Fruit fly (Drosophila melanogaster) whole organism, embryonic: Measurements from ENCODE around the gene CG14356.
A peak's percentile ranks its signal among the peaks of the same experiment; 100 is the strongest.

Source experiments
- Ada2b ChIP-seq: fragments of 200-800 bp; sonication (Bioruptor generic); IDR thresholded peaks from 2 replicates; pipeline ENCODE4 v1.3.6; 2022; ENCODE audit warnings: missing biosample characterization, missing genetic modification characterization
- Asciz ChIP-seq: fragments of 200-800 bp; sonication (Bioruptor generic); optimal IDR thresholded peaks from 2 replicates; lab custom pipeline; 2017; ENCODE audit warnings: missing biosample characterization, mild to moderate bottlenecking, missing genetic modification characterization, missing genetic modification reagents
- CG10274 ChIP-seq: fragments of 200-800 bp; sonication (Bioruptor generic); optimal IDR thresholded peaks from 3 replicates; lab custom pipeline; 2017; ENCODE audit warnings: missing biosample characterization, mild to moderate bottlenecking, missing genetic modification characterization
- CG10979 ChIP-seq: fragments of 200-800 bp; sonication (Bioruptor generic); optimal IDR thresholded peaks from 2 replicates; lab custom pipeline; 2018; ENCODE audit warnings: missing biosample characterization, mild to moderate bottlenecking, missing genetic modification characterization, moderate library complexity
- CG11456 ChIP-seq: fragments of 200-800 bp; sonication (Bioruptor generic); IDR thresholded peaks from 3 replicates; pipeline ENCODE4 v1.3.6; 2022; ENCODE audit warnings: missing biosample characterization, missing genetic modification characterization
- CG13287 ChIP-seq: fragments of 200-800 bp; sonication (Bioruptor generic); IDR thresholded peaks from 2 replicates; pipeline ENCODE4 v1.3.6; 2022; ENCODE audit warnings: missing biosample characterization, missing genetic modification characterization; ENCODE audit not compliant: partially characterized antibody
- CG13775 ChIP-seq: fragments of 200-800 bp; sonication (Bioruptor generic); optimal IDR thresholded peaks from 3 replicates; lab custom pipeline; 2017; ENCODE audit warnings: missing biosample characterization, mild to moderate bottlenecking, missing genetic modification characterization
- CG13894 ChIP-seq: fragments of 200-800 bp; sonication (Bioruptor generic); optimal IDR thresholded peaks from 3 replicates; lab custom pipeline; 2018; ENCODE audit warnings: missing biosample characterization, mild to moderate bottlenecking, missing genetic modification characterization, moderate library complexity
- CG18764 ChIP-seq: fragments of 200-800 bp; sonication (Bioruptor generic); optimal IDR thresholded peaks from 3 replicates; lab custom pipeline; 2016; ENCODE audit warnings: missing biosample characterization, missing genetic modification characterization
- CG2202 ChIP-seq: fragments of 200-800 bp; sonication (Bioruptor generic); optimal IDR thresholded peaks from 2 replicates; lab custom pipeline; 2018; ENCODE audit warnings: missing biosample characterization, mild to moderate bottlenecking, missing genetic modification characterization
- CG3847 ChIP-seq: fragments of 200-800 bp; sonication (Bioruptor generic); IDR thresholded peaks from 2 replicates; pipeline ENCODE4 v1.3.6; 2022; ENCODE audit warnings: missing biosample characterization, missing genetic modification characterization
- CG4360 ChIP-seq: fragments of 200-800 bp; sonication (Bioruptor generic); IDR thresholded peaks from 2 replicates; pipeline ENCODE4 v1.3.6; 2022; ENCODE audit warnings: missing biosample characterization, missing genetic modification characterization
- CG4424 ChIP-seq: fragments of 200-800 bp; sonication (Bioruptor generic); optimal IDR thresholded peaks from 3 replicates; lab custom pipeline; 2016; ENCODE audit warnings: missing biosample characterization, missing genetic modification characterization
- CG5953 ChIP-seq: fragments of 200-800 bp; sonication (Bioruptor generic); IDR thresholded peaks from 2 replicates; pipeline ENCODE4 v1.3.6; 2022; ENCODE audit warnings: missing biosample characterization, missing genetic modification characterization
- CG6654 ChIP-seq: fragments of 200-800 bp; sonication (Bioruptor generic); optimal IDR thresholded peaks from 2 replicates; lab custom pipeline; 2017; ENCODE audit warnings: missing biosample characterization, mild to moderate bottlenecking, missing genetic modification characterization
- CG7357 ChIP-seq: fragments of 200-800 bp; sonication (Bioruptor generic); IDR thresholded peaks from 3 replicates; pipeline ENCODE4 v1.3.6; 2022; ENCODE audit warnings: missing biosample characterization, missing genetic modification characterization
- CG8089 ChIP-seq: fragments of 200-800 bp; sonication (Bioruptor generic); optimal IDR thresholded peaks from 3 replicates; lab custom pipeline; 2016; ENCODE audit warnings: missing biosample characterization, missing genetic modification characterization
- CG8478 ChIP-seq: fragments of >200 bp; optimal IDR thresholded peaks from 2 replicates; lab custom pipeline; 2018
- CG9215 ChIP-seq: fragments of 200-800 bp; sonication (Bioruptor generic); IDR thresholded peaks from 2 replicates; pipeline ENCODE4 v1.3.6; 2022; ENCODE audit warnings: missing biosample characterization, missing genetic modification characterization
- CG9817 ChIP-seq: fragments of 200-800 bp; sonication (Bioruptor generic); optimal IDR thresholded peaks from 2 replicates; lab custom pipeline; 2018; ENCODE audit warnings: missing biosample characterization, mild to moderate bottlenecking, missing genetic modification characterization, moderate library complexity
- CoRest ChIP-seq: fragments of 200-800 bp; sonication (Bioruptor generic); optimal IDR thresholded peaks from 3 replicates; lab custom pipeline; 2018; ENCODE audit warnings: missing biosample characterization, mild to moderate bottlenecking, missing genetic modification characterization, moderate library complexity
- Gug ChIP-seq: fragments of 200-800 bp; sonication (Bioruptor generic); IDR thresholded peaks from 4 replicates; pipeline ENCODE4 v1.3.6; 2022; ENCODE audit warnings: missing biosample characterization, missing genetic modification characterization
- H15 ChIP-seq: fragments of 200-800 bp; sonication (Bioruptor generic); IDR thresholded peaks from 3 replicates; pipeline ENCODE4 v1.3.6; 2022; ENCODE audit warnings: missing biosample characterization, missing genetic modification characterization
- HHEX ChIP-seq: fragments of 200-800 bp; sonication (Bioruptor generic); optimal IDR thresholded peaks from 3 replicates; lab custom pipeline; 2017; ENCODE audit warnings: missing biosample characterization, mild to moderate bottlenecking, missing genetic modification characterization, missing genetic modification reagents
- HLH54F ChIP-seq: fragments of 200-800 bp; sonication (Bioruptor generic); optimal IDR thresholded peaks from 3 replicates; lab custom pipeline; 2016; ENCODE audit warnings: missing biosample characterization, missing genetic modification characterization
- Mrtf ChIP-seq: fragments of 200-800 bp; sonication (Bioruptor generic); IDR thresholded peaks from 3 replicates; pipeline ENCODE4 v1.3.6; 2022; ENCODE audit warnings: missing biosample characterization, missing genetic modification characterization
- Ptx1 ChIP-seq: fragments of 200-800 bp; sonication (Bioruptor generic); IDR thresholded peaks from 2 replicates; pipeline ENCODE4 v1.3.6; 2022; ENCODE audit warnings: missing biosample characterization, missing genetic modification characterization
- ase ChIP-seq: fragments of 200-800 bp; sonication (Bioruptor generic); IDR thresholded peaks from 3 replicates; pipeline ENCODE4 v1.3.6; 2022; ENCODE audit warnings: missing biosample characterization, missing genetic modification characterization
- caup ChIP-seq: fragments of 200-800 bp; sonication (Bioruptor generic); optimal IDR thresholded peaks from 3 replicates; lab custom pipeline; 2017; ENCODE audit warnings: missing biosample characterization, mild to moderate bottlenecking, missing genetic modification characterization, moderate library complexity; ENCODE audit not compliant: severe bottlenecking
- ci ChIP-seq: fragments of 200-800 bp; sonication (Bioruptor generic); IDR thresholded peaks from 3 replicates; pipeline ENCODE4 v1.3.6; 2022; ENCODE audit warnings: missing biosample characterization, missing genetic modification characterization
- ems ChIP-seq: fragments of 200-800 bp; sonication (Bioruptor generic); optimal IDR thresholded peaks from 3 replicates; lab custom pipeline; 2016; ENCODE audit warnings: missing biosample characterization, missing genetic modification characterization
- exex ChIP-seq: fragments of 200-800 bp; sonication (Bioruptor generic); optimal IDR thresholded peaks from 4 replicates; lab custom pipeline; 2018; ENCODE audit warnings: missing biosample characterization, mild to moderate bottlenecking, missing genetic modification characterization, moderate library complexity
- eyg ChIP-seq: fragments of 200-800 bp; sonication (Bioruptor generic); optimal IDR thresholded peaks from 3 replicates; lab custom pipeline; 2016; ENCODE audit warnings: missing biosample characterization, missing genetic modification characterization
- fru ChIP-seq: fragments of >200 bp; optimal IDR thresholded peaks from 2 replicates; lab custom pipeline; 2017
- gro ChIP-seq: fragments of 200-800 bp; sonication (Bioruptor generic); optimal IDR thresholded peaks from 2 replicates; lab custom pipeline; 2016; ENCODE audit warnings: missing biosample characterization, missing genetic modification characterization
- ind ChIP-seq: fragments of 200-800 bp; sonication (Bioruptor generic); optimal IDR thresholded peaks from 3 replicates; lab custom pipeline; 2016; ENCODE audit warnings: missing biosample characterization, missing genetic modification characterization
- jumu ChIP-seq: fragments of 200-800 bp; sonication (Bioruptor generic); optimal IDR thresholded peaks from 3 replicates; lab custom pipeline; 2016; ENCODE audit warnings: missing biosample characterization, missing genetic modification characterization
- luna ChIP-seq: fragments of 200-800 bp; sonication (Bioruptor generic); optimal IDR thresholded peaks from 2 replicates; lab custom pipeline; 2016; ENCODE audit warnings: missing biosample characterization, missing genetic modification characterization
- org-1 ChIP-seq: fragments of 200-800 bp; sonication (Bioruptor generic); optimal IDR thresholded peaks from 2 replicates; lab custom pipeline; 2017; ENCODE audit warnings: missing biosample characterization, missing genetic modification characterization
- pfk ChIP-seq: fragments of 200-800 bp; sonication (Bioruptor generic); optimal IDR thresholded peaks from 2 replicates; lab custom pipeline; 2018; ENCODE audit warnings: missing biosample characterization, mild to moderate bottlenecking, missing genetic modification characterization, moderate library complexity
- pho ChIP-seq: fragments of 200-800 bp; sonication (Bioruptor generic); optimal IDR thresholded peaks from 2 replicates; lab custom pipeline; 2016; ENCODE audit warnings: missing biosample characterization, missing genetic modification characterization
- ranshi ChIP-seq: fragments of 200-800 bp; sonication (Bioruptor generic); IDR thresholded peaks from 2 replicates; pipeline ENCODE4 v1.3.6; 2022; ENCODE audit warnings: missing biosample characterization, missing genetic modification characterization
- ro ChIP-seq: fragments of 200-800 bp; sonication (Bioruptor generic); IDR thresholded peaks from 2 replicates; pipeline ENCODE4 v1.3.6; 2022; ENCODE audit warnings: missing biosample characterization, missing genetic modification characterization
- schlank ChIP-seq: fragments of 200-800 bp; sonication (Bioruptor generic); optimal IDR thresholded peaks from 2 replicates; lab custom pipeline; 2018; ENCODE audit warnings: missing biosample characterization, mild to moderate bottlenecking, missing genetic modification characterization
- sd ChIP-seq: fragments of 200-800 bp; sonication (Bioruptor generic); optimal IDR thresholded peaks from 3 replicates; lab custom pipeline; 2018; ENCODE audit warnings: missing biosample characterization, mild to moderate bottlenecking, missing genetic modification characterization, moderate library complexity
- sens ChIP-seq: fragments of 200-800 bp; sonication (Bioruptor generic); peaks from one replicate; lab custom pipeline; 2016; ENCODE audit warnings: missing biosample characterization, missing genetic modification characterization
- shn ChIP-seq: fragments of 200-800 bp; sonication (Bioruptor generic); optimal IDR thresholded peaks from 3 replicates; lab custom pipeline; 2016; ENCODE audit warnings: missing biosample characterization, missing genetic modification characterization
- slou ChIP-seq: fragments of 200-800 bp; sonication (Bioruptor generic); optimal IDR thresholded peaks from 3 replicates; lab custom pipeline; 2016; ENCODE audit warnings: missing biosample characterization, missing genetic modification characterization
- sob ChIP-seq: fragments of 200-800 bp; sonication (Bioruptor generic); IDR thresholded peaks from 2 replicates; pipeline ENCODE4 v1.3.6; 2022; ENCODE audit warnings: missing biosample characterization, missing genetic modification characterization
- stwl ChIP-seq: fragments of 200-800 bp; sonication (Bioruptor generic); optimal IDR thresholded peaks from 3 replicates; lab custom pipeline; 2018; ENCODE audit warnings: missing biosample characterization, mild to moderate bottlenecking, missing genetic modification characterization, moderate library complexity
- tap ChIP-seq: fragments of 200-800 bp; optimal IDR thresholded peaks from 3 replicates; lab custom pipeline; 2019; ENCODE audit warnings: missing biosample characterization, mild to moderate bottlenecking, missing genetic modification characterization, moderate library complexity
- toy ChIP-seq: fragments of 200-800 bp; sonication (Bioruptor generic); IDR thresholded peaks from 2 replicates; pipeline ENCODE4 v1.3.6; 2022; ENCODE audit warnings: missing biosample characterization, missing genetic modification characterization
- wor ChIP-seq: fragments of 200-800 bp; sonication (Bioruptor generic); IDR thresholded peaks from 2 replicates; pipeline ENCODE4 v1.3.6; 2022; ENCODE audit warnings: missing biosample characterization, missing genetic modification characterization

Gene CG14356

dm6 chr3R:14095428-14095827 lies 36.4 kb downstream of the CG14356 start (continued):
- TF ChIP-seq shn (GFP tag; lab: Kevin White, UChicago) (no peak), ind (GFP tag; lab: Kevin White, UChicago) (peak; percentile 33), CG18764 (GFP tag; lab: Kevin White, UChicago) (no peak), CG11456 (GFP tag; lab: Robert Waterston, UW) (no peak), HHEX (GFP tag; lab: Kevin White, UChicago) (peak; percentile 22), CoRest (peak; percentile 57), ci (no peak; the same call in 2 of the 3 replicates), sob (GFP tag; lab: Robert Waterston, UW) (peak; percentile 67), ro (GFP tag; lab: Robert Waterston, UW) (no peak), HLH54F (GFP tag; lab: Kevin White, UChicago) (no peak), Ada2b (GFP tag; lab: Robert Waterston, UW) (peak; percentile 72), fru (lab: Kevin White, UChicago) (no peak), sens (GFP tag; lab: Kevin White, UChicago) (peak; percentile 85), exex (tag; lab: Kevin White, UChicago) (no peak), org-1 (GFP tag; lab: Kevin White, UChicago) (no peak), wor (GFP tag; lab: Robert Waterston, UW) (peak; percentile 40; the same call in 1 of the 2 replicates), Ptx1 (GFP tag; lab: Robert Waterston, UW) (peak; percentile 76), sd (no peak), CG2202 (no peak), Asciz (peak; percentile 46), CG9817 (tag; lab: Kevin White, UChicago) (no peak), stwl (no peak), CG13894 (tag; lab: Kevin White, UChicago) (no peak), CG8089 (GFP tag; lab: Kevin White, UChicago) (no peak), ems (GFP tag; lab: Kevin White, UChicago) (no peak), CG10274 (no peak), CG5953 (GFP tag; lab: Robert Waterston, UW) (no peak), toy (GFP tag; lab: Robert Waterston, UW) (no peak), luna (GFP tag; lab: Kevin White, UChicago) (no peak), slou (GFP tag; lab: Kevin White, UChicago) (no peak), CG10979 (tag; lab: Kevin White, UChicago) (peak; percentile 57), CG4424 (GFP tag; lab: Kevin White, UChicago) (peak; percentile 46), CG7357 (peak; percentile 26; the same call in 1 of the 3 replicates), schlank (no peak), gro (GFP tag; lab: Kevin White, UChicago) (no peak), CG8478 (lab: Kevin White, UChicago) (no peak), jumu (GFP tag; lab: Kevin White, UChicago) (no peak), CG4360 (GFP tag; lab: Robert Waterston, UW) (0 out of 2 replicates have a peak, but pooled peaks have one; percentile 11), eyg (GFP tag; lab: Kevin White, UChicago) (no peak), Mrtf (no peak; the same call in 2 of the 3 replicates), H15 (0 out of 3 replicates have a peak, but pooled peaks have one; percentile 29), tap (tag; lab: Kevin White, UChicago) (peak; percentile 72), ranshi (GFP tag; lab: Robert Waterston, UW) (0 out of 2 replicates have a peak, but pooled peaks have one; percentile 13), CG3847 (GFP tag; lab: Robert Waterston, UW) (peak; percentile 26; the same call in 1 of the 2 replicates), pfk (no peak), CG9215 (no peak), pho (no peak), CG13775 (GFP tag; lab: Kevin White, UChicago) (no peak), ase (GFP tag; lab: Robert Waterston, UW) (no peak), caup (no peak), Gug (GFP tag; lab: Robert Waterston, UW) (no peak), CG13287 (GFP tag; lab: Robert Waterston, UW) (no peak), CG6654 (GFP tag; lab: Kevin White, UChicago) (peak; percentile 24)
